Worm (Caenorhabditis elegans): ENCODE results near the gene immt-2.

The immt-2 gene

ce11 chrV:16794828-16795354 is 5.8 kb downstream of the immt-2 start, which contains the start of the genes ctps-1 and pus-1 (continued):
- no peak for TF ChIP-seq ceh-28 (tag; optimal IDR thresholded peaks at IDR 0.05)
- no peak for TF ChIP-seq pqm-1 (tag; optimal IDR thresholded peaks at IDR 0.05)
- TF ChIP-seq aly-2 (tag; optimal IDR thresholded peaks at IDR 0.05): no peak
- no peak for TF ChIP-seq Y5F2A.4 (GFP tag; optimal IDR thresholded peaks at IDR 0.05)
- no peak for TF ChIP-seq R02D3.7 (tag; optimal IDR thresholded peaks at IDR 0.05)
- no peak for TF ChIP-seq saeg-2 (GFP tag; IDR thresholded peaks at IDR 0.05)
- no peak for TF ChIP-seq mxl-2 (GFP tag; conservative IDR thresholded peaks at IDR 0.05)
- no peak for TF ChIP-seq spr-3 (GFP tag; optimal IDR thresholded peaks at IDR 0.05)
- TF ChIP-seq Y75B8A.6 (GFP tag; IDR thresholded peaks at IDR 0.05): no peak
- no peak for TF ChIP-seq nhr-10 (tag; optimal IDR thresholded peaks at IDR 0.05)
- TF ChIP-seq nhr-25 (tag; optimal IDR thresholded peaks at IDR 0.05; ENCODE audit: borderline replicate concordance, insufficient read depth): no peak
- TF ChIP-seq Y48G9A.11 (GFP tag; IDR thresholded peaks at IDR 0.05): no peak
- TF ChIP-seq daf-12 (tag; optimal IDR thresholded peaks at IDR 0.05): no peak
- TF ChIP-seq mdl-1 (tag; optimal IDR thresholded peaks at IDR 0.05): no peak
- no peak for TF ChIP-seq set-16 (GFP tag; IDR thresholded peaks at IDR 0.05)
- no peak for TF ChIP-seq nhr-111 (GFP tag; optimal IDR thresholded peaks at IDR 0.05)
- TF ChIP-seq daf-8 (GFP tag; IDR thresholded peaks at IDR 0.05): no peak
- TF ChIP-seq dmd-8 (GFP tag; IDR thresholded peaks at IDR 0.05): no peak
- TF ChIP-seq D1046.2 (GFP tag; IDR thresholded peaks at IDR 0.05): no peak
- TF ChIP-seq fos-1 (tag; optimal IDR thresholded peaks at IDR 0.05): no peak
- no peak for TF ChIP-seq hif-1 (tag; optimal IDR thresholded peaks at IDR 0.05)
- TF ChIP-seq hlh-30 (tag; optimal IDR thresholded peaks at IDR 0.05; ENCODE audit: insufficient read depth): peak; percentile 58
- no peak for TF ChIP-seq ceh-82 (tag; optimal IDR thresholded peaks at IDR 0.05)
- TF ChIP-seq T26A8.4 (GFP tag; IDR thresholded peaks at IDR 0.05): peak; percentile 41; the same call in 1 of the 2 replicates
- TF ChIP-seq hlh-11 (tag; optimal IDR thresholded peaks at IDR 0.05): peak; percentile 37
- no peak for TF ChIP-seq mxl-3 (GFP tag; optimal IDR thresholded peaks at IDR 0.05)
- no peak for TF ChIP-seq daf-19 (GFP tag; conservative IDR thresholded peaks at IDR 0.05)
- no peak for TF ChIP-seq aha-1 (tag)
- peak in 1 of 2 experiments; percentile 84 for TF ChIP-seq lsy-2 (tag; optimal IDR thresholded peaks at IDR 0.05)
- no peak for TF ChIP-seq T20F7.1 (GFP tag; optimal IDR thresholded peaks at IDR 0.05)
- TF ChIP-seq lin-13 (GFP tag; optimal IDR thresholded peaks at IDR 0.05): no peak
- TF ChIP-seq mdt-29 (GFP tag; IDR thresholded peaks at IDR 0.05): no peak
- TF ChIP-seq snpc-4 (tag; optimal IDR thresholded peaks at IDR 0.05): peak; percentile 2
- TF ChIP-seq ceh-20 (GFP tag; IDR thresholded peaks at IDR 0.05): no peak
- TF ChIP-seq F44E2.7 (GFP tag; IDR thresholded peaks at IDR 0.05): no peak
- TF ChIP-seq pha-4 (GFP tag; IDR thresholded peaks at IDR 0.05): no peak
- no peak for TF ChIP-seq pha-4 (tag; optimal IDR thresholded peaks at IDR 0.05)
- TF ChIP-seq lin-1 (GFP tag; IDR thresholded peaks at IDR 0.05): no peak
- peak; percentile 10 for TF ChIP-seq ama-1 (optimal IDR thresholded peaks at IDR 0.05)
- peak; percentile 26 for TF ChIP-seq ztf-7 (tag; optimal IDR thresholded peaks at IDR 0.05)
- TF ChIP-seq hmg-1.1 (GFP tag; IDR thresholded peaks at IDR 0.05): peak; percentile 48
- no peak for TF ChIP-seq nhr-42 (GFP tag; IDR thresholded peaks at IDR 0.05)
- TF ChIP-seq F37D6.2 (tag; optimal IDR thresholded peaks at IDR 0.05): no peak
- no peak for TF ChIP-seq spr-1 (tag; optimal IDR thresholded peaks at IDR 0.05)
- TF ChIP-seq nhr-76 (tag; optimal IDR thresholded peaks at IDR 0.05): no peak
- TF ChIP-seq skn-1 (tag; optimal IDR thresholded peaks at IDR 0.05): no peak
- no peak for TF ChIP-seq F49E8.2 (tag; optimal IDR thresholded peaks at IDR 0.05; ENCODE audit: borderline replicate concordance)
- no peak for TF ChIP-seq zfp-3 (GFP tag; conservative IDR thresholded peaks at IDR 0.05)
- no peak for TF ChIP-seq vab-7 (GFP tag; IDR thresholded peaks at IDR 0.05)
- peak; percentile 21 for TF ChIP-seq nhr-77 (tag; optimal IDR thresholded peaks at IDR 0.05)
- no peak for TF ChIP-seq dmd-9 (GFP tag; IDR thresholded peaks at IDR 0.05)
- TF ChIP-seq madf-5 (GFP tag; IDR thresholded peaks at IDR 0.05): no peak

All from whole organism, L4 larva.